Worm (Caenorhabditis elegans) whole organism, L3 larva: ENCODE measurements around the gene kin-29.
A peak's percentile ranks its signal among the peaks of the same experiment; 100 is the strongest.

ENCODE experiments used
- ceh-28 ChIP-seq: fragments of 150-350 bp; optimal IDR thresholded peaks from 2 replicates; lab custom pipeline; 2014; ENCODE audit warnings: missing biosample characterization, missing genetic modification reagents, missing genetic modification characterization
- ceh-9 ChIP-seq: sonication (generic microtip); optimal IDR thresholded peaks from 2 replicates; lab custom pipeline; 2018; ENCODE audit warnings: missing biosample characterization, missing genetic modification characterization
- egl-5 ChIP-seq: fragments of 150-350 bp; optimal IDR thresholded peaks from 2 replicates; lab custom pipeline; 2017; ENCODE audit warnings: missing biosample characterization, missing genetic modification reagents, missing genetic modification characterization, inconsistent platforms
- elt-2 ChIP-seq: sonication (generic microtip); optimal IDR thresholded peaks from 2 replicates; lab custom pipeline; 2016; ENCODE audit warnings: missing genetic modification reagents, mild to moderate bottlenecking, missing genetic modification characterization, missing compliant biosample characterization
- eor-1 ChIP-seq, 2 experiments: fragments of 150-350 bp; optimal IDR thresholded peaks; 2 replicates each; lab custom pipeline; 2014 to 2018; ENCODE audit warnings: missing biosample characterization in 2 of 2, missing genetic modification characterization in 2 of 2
- fkh-10 ChIP-seq: sonication (generic microtip); optimal IDR thresholded peaks from 2 replicates; lab custom pipeline; 2017; ENCODE audit warnings: missing biosample characterization, missing genetic modification reagents, missing genetic modification characterization
- fos-1 ChIP-seq: fragments of 150-350 bp; optimal IDR thresholded peaks from 2 replicates; lab custom pipeline; 2014; ENCODE audit warnings: missing biosample characterization, missing genetic modification characterization
- hmg-11 ChIP-seq: sonication (generic microtip); optimal IDR thresholded peaks from 2 replicates; lab custom pipeline; 2016; ENCODE audit warnings: missing genetic modification characterization, missing compliant biosample characterization
- jun-1 ChIP-seq: fragments of 150-350 bp; optimal IDR thresholded peaks from 2 replicates; lab custom pipeline; 2014; ENCODE audit warnings: missing biosample characterization, missing genetic modification reagents, missing genetic modification characterization
- lin-39 ChIP-seq: fragments of 150-350 bp; optimal IDR thresholded peaks from 2 replicates; lab custom pipeline; 2018; ENCODE audit warnings: missing biosample characterization, missing genetic modification reagents, missing genetic modification characterization
- mdl-1 ChIP-seq: fragments of 150-350 bp; optimal IDR thresholded peaks from 2 replicates; lab custom pipeline; 2014; ENCODE audit warnings: missing biosample characterization, missing genetic modification characterization
- nfya-1 ChIP-seq: sonication (generic microtip); optimal IDR thresholded peaks from 2 replicates; lab custom pipeline; 2017; ENCODE audit warnings: missing genetic modification characterization, mild to moderate bottlenecking, missing compliant biosample characterization, antibody characterized with exemption, moderate library complexity; ENCODE audit not compliant: insufficient read depth
- nhr-11 ChIP-seq: fragments of 150-350 bp; optimal IDR thresholded peaks from 2 replicates; lab custom pipeline; 2014; ENCODE audit warnings: missing biosample characterization, missing genetic modification characterization
- nhr-237 ChIP-seq: fragments of 150-350 bp; optimal IDR thresholded peaks from 2 replicates; lab custom pipeline; 2014; ENCODE audit warnings: missing biosample characterization, missing genetic modification characterization
- nhr-25 ChIP-seq: sonication (generic microtip); optimal IDR thresholded peaks from 2 replicates; lab custom pipeline; 2017; ENCODE audit warnings: missing biosample characterization, missing genetic modification characterization
- nhr-67 ChIP-seq: fragments of 150-350 bp; optimal IDR thresholded peaks from 2 replicates; lab custom pipeline; 2014; ENCODE audit warnings: missing biosample characterization, missing genetic modification characterization
- nhr-77 ChIP-seq: fragments of 150-350 bp; optimal IDR thresholded peaks from 2 replicates; lab custom pipeline; 2014; ENCODE audit warnings: missing biosample characterization, missing genetic modification characterization
- pha-4 ChIP-seq: fragments of 150-350 bp; optimal IDR thresholded peaks from 2 replicates; lab custom pipeline; 2014; ENCODE audit warnings: missing biosample characterization, missing genetic modification reagents, missing genetic modification characterization
- sea-2 ChIP-seq: fragments of 150-350 bp; sonication (generic microtip); optimal IDR thresholded peaks from 4 replicates; lab custom pipeline; 2014; ENCODE audit warnings: missing biosample characterization, missing genetic modification reagents, missing genetic modification characterization
- skn-1 ChIP-seq: fragments of 150-350 bp; optimal IDR thresholded peaks from 2 replicates; lab custom pipeline; 2014; ENCODE audit warnings: missing biosample characterization, missing genetic modification characterization
- tbx-2 ChIP-seq: sonication (generic microtip); optimal IDR thresholded peaks from 2 replicates; lab custom pipeline; 2016; ENCODE audit warnings: mild to moderate bottlenecking, missing genetic modification characterization, missing compliant biosample characterization
- unc-39 ChIP-seq: sonication (generic microtip); optimal IDR thresholded peaks from 4 replicates; lab custom pipeline; 2017; ENCODE audit warnings: missing biosample characterization, missing genetic modification characterization

The kin-29 gene

DNA sequence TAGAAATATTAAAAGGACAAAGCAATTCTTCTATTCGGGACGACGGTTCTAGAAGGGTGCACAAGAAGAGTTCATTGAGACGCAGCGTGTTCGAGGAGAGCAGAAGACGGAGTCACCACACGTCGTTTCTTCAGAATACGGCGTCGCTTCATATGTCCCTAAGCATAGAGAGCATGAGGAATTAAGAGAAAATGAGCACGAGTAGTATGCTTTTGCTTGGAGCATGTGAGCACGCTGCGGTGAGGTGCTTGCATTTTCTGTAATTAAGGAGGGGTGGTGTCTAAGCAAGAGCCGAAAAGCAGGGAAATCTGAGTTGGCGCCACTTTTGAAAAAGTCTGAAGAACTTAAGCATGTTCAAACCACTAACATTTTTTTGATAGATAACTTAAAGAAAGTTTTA lies 44.8 kb downstream of the kin-29 start, which contains the start of gene C14A11.5:
Gene C14A11.5 (minus strand): TSS at position 139 of the 400 bp plus-strand sequence.
- TF ChIP-seq sea-2 (GFP tag; lab: Kevin White, UChicago) (no peak), mdl-1 (tag; lab: Kevin White, UChicago) (no peak), unc-39 (tag; lab: Kevin White, UChicago) (no peak), jun-1 (tag; lab: Kevin White, UChicago) (no peak), nhr-11 (tag; lab: Kevin White, UChicago) (no peak), nhr-67 (no peak), eor-1 (tag; optimal IDR thresholded peaks at IDR 0.05; lab: Kevin White, UChicago) (no peak), ceh-9 (tag; lab: Kevin White, UChicago) (no peak), lin-39 (tag; lab: Kevin White, UChicago) (peak; percentile 57), nfya-1 (tag; lab: Kevin White, UChicago) (peak; percentile 38), skn-1 (tag; lab: Kevin White, UChicago) (no peak), pha-4 (no peak), tbx-2 (tag; lab: Kevin White, UChicago) (no peak), fkh-10 (GFP tag; lab: Kevin White, UChicago) (peak; percentile 72)
- TF ChIP-seq, all 47 proteins: peak for 3

- peak; percentile 23 for TF ChIP-seq hmg-11 (tag; lab: Kevin White, UChicago)
- peak; percentile 12 for TF ChIP-seq lin-39 (tag; lab: Kevin White, UChicago)
- no peak for TF ChIP-seq ceh-28 (tag; lab: Kevin White, UChicago)
- TF ChIP-seq pha-4, result peak; percentile 22
- TF ChIP-seq nfya-1 (tag; lab: Kevin White, UChicago), result peak; percentile 20
- TF ChIP-seq, all 47 proteins: peak for 4
These were observed 49.6 kb downstream of the kin-29 start, which contains the start of gene C14A11.2 for ce11 chrX:2802562-2803165. Gene C14A11.2 (plus strand): TSS chrX:2803112.

DNA sequence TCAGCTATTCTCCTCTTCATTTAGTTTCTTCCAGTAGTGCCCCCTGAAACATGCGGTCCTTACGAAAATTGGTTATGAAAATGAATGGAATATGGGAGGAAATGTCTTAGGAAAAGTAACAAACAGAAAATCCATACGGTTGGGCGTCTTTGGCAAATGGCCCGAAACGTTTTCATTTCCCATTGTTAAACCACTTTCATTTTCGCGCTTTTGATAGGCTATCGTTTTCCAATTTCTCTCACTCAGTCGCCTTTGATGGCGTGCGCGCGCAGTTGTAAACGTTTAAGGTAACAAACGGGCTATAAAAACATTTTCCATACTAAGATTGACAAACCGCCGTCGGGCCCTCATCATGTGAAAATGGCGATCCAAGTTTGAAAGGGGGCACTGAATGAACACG lies 57.2 kb downstream of the kin-29 start:
- TF ChIP-seq fos-1 (no peak), lin-39 (tag; lab: Kevin White, UChicago) (no peak), nhr-237 (no peak), egl-5 (tag; lab: Kevin White, UChicago) (peak; percentile 63), nhr-77 (tag; lab: Kevin White, UChicago) (no peak), nhr-25 (tag; lab: Kevin White, UChicago) (peak; percentile 40)

ce11 chrX:2794324-2794723 lies 57.9 kb downstream of the kin-29 start:
- peak; percentile 5 for TF ChIP-seq pha-4
- no peak for TF ChIP-seq elt-2 (tag; lab: Kevin White, UChicago)
- TF ChIP-seq, all 47 proteins: peak for 1
